Worm (Caenorhabditis elegans) whole organism, early embryonic: ENCODE measurements around the gene C33F10.11.
"Not testable (repeated sequence)": the region's sequence is repeated elsewhere in the genome, so short reads cannot be mapped to it uniquely, and the experiment has no call there.

Experiments
- B0310.2 ChIP-seq: sonication (generic microtip); optimal IDR thresholded peaks from 2 replicates; lab custom pipeline; 2016; ENCODE audit warnings: mild to moderate bottlenecking, missing genetic modification characterization, missing compliant biosample characterization
- aly-1 ChIP-seq: sonication (generic microtip); optimal IDR thresholded peaks from 2 replicates; lab custom pipeline; 2016; ENCODE audit warnings: missing genetic modification characterization, missing compliant biosample characterization
- ama-1 ChIP-seq: fragments of 150-350 bp; optimal IDR thresholded peaks from 2 replicates; lab custom pipeline; 2014
- ceh-36 ChIP-seq: sonication (generic microtip); optimal IDR thresholded peaks from 2 replicates; lab custom pipeline; 2016; ENCODE audit warnings: missing genetic modification characterization, inconsistent platforms, missing compliant biosample characterization
- ets-7 ChIP-seq: sonication (generic microtip); optimal IDR thresholded peaks from 2 replicates; lab custom pipeline; 2016; ENCODE audit warnings: missing genotype, missing genetic modification characterization, missing compliant biosample characterization
- flt-1 ChIP-seq: fragments of 200-800 bp; sonication (Bioruptor generic); IDR thresholded peaks from 2 replicates; pipeline ENCODE4 v1.3.6; 2022; ENCODE audit warnings: missing genetic modification characterization, missing compliant biosample characterization
- hmbx-1 ChIP-seq: sonication (generic microtip); optimal IDR thresholded peaks from 2 replicates; lab custom pipeline; 2016; ENCODE audit warnings: mild to moderate bottlenecking, missing genetic modification characterization, missing compliant biosample characterization
- pes-1 ChIP-seq: fragments of 200-800 bp; sonication (Bioruptor generic); IDR thresholded peaks from 2 replicates; pipeline ENCODE4 v1.3.6; 2022; ENCODE audit warnings: missing genetic modification reagents, missing genetic modification characterization, missing compliant biosample characterization
- sea-1 ChIP-seq: fragments of 200-800 bp; sonication (Bioruptor generic); conservative IDR thresholded peaks from 2 replicates; pipeline ENCODE4 v1.3.6; 2022; ENCODE audit warnings: missing genetic modification characterization, missing compliant biosample characterization
- tbx-11 ChIP-seq: fragments of 200-800 bp; sonication (Bioruptor generic); IDR thresholded peaks from 2 replicates; pipeline ENCODE4 v1.3.6; 2022; ENCODE audit warnings: missing genetic modification characterization, missing compliant biosample characterization
- tra-4 ChIP-seq: sonication (generic microtip); optimal IDR thresholded peaks from 2 replicates; lab custom pipeline; 2017; ENCODE audit warnings: missing genetic modification characterization, missing compliant biosample characterization

DNA sequence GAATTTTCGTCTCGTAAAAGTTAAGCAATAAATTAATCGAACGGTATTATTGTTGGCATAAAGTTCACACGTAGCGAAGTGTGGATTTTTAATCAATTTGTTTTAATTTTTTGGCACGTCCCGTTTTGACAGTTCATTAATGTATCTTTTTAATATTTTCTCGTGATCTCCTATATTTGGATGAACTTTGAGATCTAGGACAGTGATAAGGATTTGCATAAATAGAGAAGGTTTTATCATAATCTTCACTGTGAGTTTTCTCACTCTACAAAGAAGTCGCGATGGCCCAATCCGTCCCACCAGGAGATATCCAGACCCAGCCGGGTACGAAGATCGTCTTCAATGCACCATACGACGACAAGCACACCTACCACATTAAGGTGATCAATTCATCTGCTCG, 9.5 kb downstream of the C33F10.11 start, which contains the start of the genes C33F10.8 and msp-40:
- not testable (repeated sequence) for TF ChIP-seq hmbx-1 (tag; lab: Kevin White, UChicago); ceh-36 (tag; lab: Kevin White, UChicago); ama-1 (lab: Kevin White, UChicago); aly-1; tra-4 (tag; lab: Kevin White, UChicago); flt-1 (GFP tag; lab: Robert Waterston, UW); tbx-11 (GFP tag; lab: Robert Waterston, UW); sea-1 (GFP tag; lab: Robert Waterston, UW); pes-1 (GFP tag; lab: Robert Waterston, UW); B0310.2 (tag; lab: Kevin White, UChicago); ets-7
